Fruit fly (Drosophila melanogaster) Kc167 (cell line): Measurements from ENCODE around the gene CG9008.

ENCODE experiments used
- Myc ChIP-seq: fragments of >200 bp; optimal IDR thresholded peaks from 2 replicates; lab custom pipeline; 2017; ENCODE audit warnings: missing external identifiers
- Sin3A ChIP-seq: fragments of >200 bp; optimal IDR thresholded peaks from 2 replicates; lab custom pipeline; 2018; ENCODE audit warnings: missing external identifiers
- insv ChIP-seq: fragments of >200 bp; optimal IDR thresholded peaks from 3 replicates; lab custom pipeline; 2018; ENCODE audit warnings: missing external identifiers
- psq ChIP-seq: fragments of >200 bp; optimal IDR thresholded peaks from 2 replicates; lab custom pipeline; 2017; ENCODE audit warnings: missing external identifiers
- ttk ChIP-seq: sonication (Bioruptor generic); optimal IDR thresholded peaks from 2 replicates; lab custom pipeline; 2017; ENCODE audit warnings: missing external identifiers

DNA sequence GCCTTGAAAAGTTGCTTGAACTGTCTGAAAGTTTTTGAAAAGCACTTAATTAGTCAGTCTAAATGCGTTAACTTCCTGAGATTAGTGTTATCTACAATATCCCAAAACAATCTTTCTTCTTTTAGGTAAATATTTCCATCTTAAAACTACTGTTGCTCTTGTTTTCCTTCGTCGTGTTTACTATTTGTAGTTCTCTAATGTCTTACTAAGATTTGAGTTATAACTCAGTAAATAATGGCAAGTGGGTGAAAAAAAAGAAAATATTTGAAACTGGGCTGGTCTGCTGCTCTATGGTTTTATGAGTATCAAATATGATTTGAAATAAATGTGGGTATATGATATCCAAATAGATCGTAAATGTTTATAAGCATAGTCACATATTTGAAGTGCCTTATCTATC lies 21.2 kb upstream of the CG9008 start:
- TF ChIP-seq Myc, result no peak
- no peak for TF ChIP-seq Sin3A (lab: Kevin White, UChicago)
- no peak for TF ChIP-seq ttk (lab: Kevin White, UChicago)
- no peak for TF ChIP-seq insv
- no peak for TF ChIP-seq psq (lab: Kevin White, UChicago)
